Fruit fly (Drosophila melanogaster): ENCODE results near the gene CG31635.
A peak's percentile ranks its signal among the peaks of the same experiment; 100 is the strongest.

The CG31635 gene

dm6 chr2L:6683992-6684882, 35.3 kb upstream of the CG31635 start, which contains the start of gene Nhe3 (continued):
- TF ChIP-seq CG9817 (tag; optimal IDR thresholded peaks at IDR 0.05) (peak; percentile 80), CG2129 (GFP tag; IDR thresholded peaks at IDR 0.05; ENCODE audit: partially characterized antibody) (no peak), cwo (GFP tag; optimal IDR thresholded peaks at IDR 0.05) (peak; percentile 55), da (GFP tag; optimal IDR thresholded peaks at IDR 0.05) (no peak), mirr (GFP tag; optimal IDR thresholded peaks at IDR 0.05) (no peak), Bdp1 (GFP tag; optimal IDR thresholded peaks at IDR 0.05) (peak; percentile 74), CG31441 (GFP tag; IDR thresholded peaks at IDR 0.05) (no peak), tgo (GFP tag; IDR thresholded peaks at IDR 0.05) (peak; percentile 82), insv (GFP tag; optimal IDR thresholded peaks at IDR 0.05) (peak in 1 of 2 experiments; percentile 29), zfh2 (GFP tag; optimal IDR thresholded peaks at IDR 0.05) (peak; percentile 84), lov (optimal IDR thresholded peaks at IDR 0.05) (no peak), lov (GFP tag; IDR thresholded peaks at IDR 0.05) (peak; percentile 70; the same call in 2 of the 3 replicates), fd96Cb (tag; optimal IDR thresholded peaks at IDR 0.05) (peak; percentile 77), jing (GFP tag; optimal IDR thresholded peaks at IDR 0.05) (peak; percentile 16), Scr (GFP tag; IDR thresholded peaks at IDR 0.05; ENCODE audit: partially characterized antibody) (peak; percentile 53), MESR4 (GFP tag; optimal IDR thresholded peaks at IDR 0.05) (peak; percentile 75), bsh (GFP tag; optimal IDR thresholded peaks at IDR 0.05) (peak; percentile 35 to 76), en (GFP tag; optimal IDR thresholded peaks at IDR 0.05) (no peak), CG8388 (GFP tag; optimal IDR thresholded peaks at IDR 0.05) (peak; percentile 71), CG5953 (GFP tag; IDR thresholded peaks at IDR 0.05) (peak; percentile 55), CG7357 (GFP tag; IDR thresholded peaks at IDR 0.05) (peak; percentile 70; the same call in 2 of the 3 replicates), CG4360 (GFP tag; IDR thresholded peaks at IDR 0.05) (no peak), E2f1 (GFP tag; IDR thresholded peaks at IDR 0.05) (peak; percentile 71), shn (GFP tag; optimal IDR thresholded peaks at IDR 0.05) (peak; percentile 78), CG12769 (tag; optimal IDR thresholded peaks at IDR 0.05) (peak; percentile 75), Elba2 (GFP tag; optimal IDR thresholded peaks at IDR 0.05) (no peak), peb (GFP tag; IDR thresholded peaks at IDR 0.05) (peak; percentile 32; the same call in 1 of the 2 replicates), cad (GFP tag; optimal IDR thresholded peaks at IDR 0.05) (no peak), bcd (GFP tag; optimal IDR thresholded peaks at IDR 0.05) (peak; percentile 79), HmgZ (tag; optimal IDR thresholded peaks at IDR 0.05) (peak; percentile 62), Adf1 (GFP tag; IDR thresholded peaks at IDR 0.05) (peak; percentile 37; the same call in 1 of the 2 replicates), CG1602 (GFP tag; optimal IDR thresholded peaks at IDR 0.05) (peak; percentile 82), pb (GFP tag; optimal IDR thresholded peaks at IDR 0.05) (peak; percentile 63), CG4328 (GFP tag; optimal IDR thresholded peaks at IDR 0.05) (peak; percentile 69), CG18476 (GFP tag; optimal IDR thresholded peaks at IDR 0.05) (peak; percentile 81), inv (GFP tag; IDR thresholded peaks at IDR 0.05; ENCODE audit: partially characterized antibody) (peak; percentile 51; the same call in 1 of the 2 replicates), Rx (GFP tag; IDR thresholded peaks at IDR 0.05) (peak; percentile 80), fd64A (GFP tag; optimal IDR thresholded peaks at IDR 0.05) (peak; percentile 5), CG18619 (GFP tag; optimal IDR thresholded peaks at IDR 0.05) (peak; percentile 67), sob (GFP tag; IDR thresholded peaks at IDR 0.05) (peak; percentile 90), pan (optimal IDR thresholded peaks at IDR 0.05) (no peak), pan (GFP tag; optimal IDR thresholded peaks at IDR 0.05 in 1 of 2, IDR thresholded peaks at IDR 0.05 in 1 of 2) (peak in 1 of 2 experiments; percentile 85), jumu (GFP tag; optimal IDR thresholded peaks at IDR 0.05) (peak; percentile 80), GATAe (GFP tag; conservative IDR thresholded peaks at IDR 0.05) (no peak), CG3838 (GFP tag; optimal IDR thresholded peaks at IDR 0.05) (peak; percentile 45), run (tag; optimal IDR thresholded peaks at IDR 0.05) (peak; percentile 36), D19B (GFP tag; optimal IDR thresholded peaks at IDR 0.05) (peak; percentile 65), CG12155 (GFP tag; optimal IDR thresholded peaks at IDR 0.05) (peak; percentile 79), CG1529 (GFP tag; optimal IDR thresholded peaks at IDR 0.05) (peak; percentile 53)

Measured in whole organism, embryonic.